Worm (Caenorhabditis elegans): ENCODE measurements around the gene sre-11.

The sre-11 gene

ce11 chrV:7653567-7653966 lies 30.2 kb downstream of the sre-11 start, which contains the start of gene srh-200:
TSS of gene srh-200 (minus strand) at chrV:7653667.
- TF ChIP-seq nhr-12 (tag; optimal IDR thresholded peaks at IDR 0.05): no peak
- no peak for TF ChIP-seq ceh-9 (tag; optimal IDR thresholded peaks at IDR 0.05)
- no peak for TF ChIP-seq nhr-23 (tag; optimal IDR thresholded peaks at IDR 0.05)
- no peak for TF ChIP-seq lsy-12 (tag; optimal IDR thresholded peaks at IDR 0.05)
- no peak for TF ChIP-seq aly-2 (tag; optimal IDR thresholded peaks at IDR 0.05)
- TF ChIP-seq fos-1 (tag; optimal IDR thresholded peaks at IDR 0.05): no peak
- TF ChIP-seq ztf-11 (tag; optimal IDR thresholded peaks at IDR 0.05): no peak
- no peak for TF ChIP-seq pha-4 (tag; optimal IDR thresholded peaks at IDR 0.05)
- TF ChIP-seq nhr-11 (tag; optimal IDR thresholded peaks at IDR 0.05): no peak
- no peak for TF ChIP-seq ceh-82 (tag; optimal IDR thresholded peaks at IDR 0.05)
- TF ChIP-seq R02D3.7 (tag; optimal IDR thresholded peaks at IDR 0.05): no peak
- no peak for TF ChIP-seq fkh-2 (tag; optimal IDR thresholded peaks at IDR 0.05)
- no peak for TF ChIP-seq pqm-1 (tag; optimal IDR thresholded peaks at IDR 0.05)
- TF ChIP-seq ZK546.5 (tag; optimal IDR thresholded peaks at IDR 0.05): no peak

- TF ChIP-seq fkh-10 (GFP tag; optimal IDR thresholded peaks at IDR 0.05) (no peak), ceh-82 (tag; optimal IDR thresholded peaks at IDR 0.05) (no peak), lsy-12 (tag; optimal IDR thresholded peaks at IDR 0.05) (no peak), nhr-11 (tag; optimal IDR thresholded peaks at IDR 0.05) (no peak), sea-2 (GFP tag; optimal IDR thresholded peaks at IDR 0.05) (no peak), jun-1 (tag; optimal IDR thresholded peaks at IDR 0.05) (no peak), aly-2 (tag; optimal IDR thresholded peaks at IDR 0.05) (no peak), ceh-16 (tag; optimal IDR thresholded peaks at IDR 0.05) (no peak), zag-1 (tag; optimal IDR thresholded peaks at IDR 0.05) (no peak), nhr-237 (tag; optimal IDR thresholded peaks at IDR 0.05) (no peak), nhr-67 (tag; optimal IDR thresholded peaks at IDR 0.05) (no peak), elt-2 (tag; optimal IDR thresholded peaks at IDR 0.05) (no peak), fos-1 (tag; optimal IDR thresholded peaks at IDR 0.05) (no peak)
Observed at ce11 chrV:7651757-7652156, 32.0 kb downstream of the sre-11 start, which contains the start of gene srh-234. TSS of gene srh-234 (minus strand) at chrV:7651857.

- no peak for TF ChIP-seq ceh-82 (tag; optimal IDR thresholded peaks at IDR 0.05)
- TF ChIP-seq daf-12 (tag; optimal IDR thresholded peaks at IDR 0.05): no peak
- no peak for TF ChIP-seq mml-1 (tag; optimal IDR thresholded peaks at IDR 0.05)
- no peak for TF ChIP-seq skn-1 (tag; optimal IDR thresholded peaks at IDR 0.05)
- TF ChIP-seq nhr-11 (tag; optimal IDR thresholded peaks at IDR 0.05): no peak
- TF ChIP-seq ztf-11 (tag; optimal IDR thresholded peaks at IDR 0.05): no peak
- TF ChIP-seq nhr-43 (tag; optimal IDR thresholded peaks at IDR 0.05; ENCODE audit: poor library complexity, severe bottlenecking): no peak
- TF ChIP-seq elt-3 (tag; optimal IDR thresholded peaks at IDR 0.05): no peak
- TF ChIP-seq ztf-4 (tag; optimal IDR thresholded peaks at IDR 0.05): no peak
- no peak for TF ChIP-seq ceh-9 (tag; optimal IDR thresholded peaks at IDR 0.05)
- TF ChIP-seq pqm-1 (tag; optimal IDR thresholded peaks at IDR 0.05): no peak
- TF ChIP-seq fkh-2 (tag; optimal IDR thresholded peaks at IDR 0.05): no peak
Observed at ce11 chrV:7649963-7650362, 33.8 kb downstream of the sre-11 start.

ce11 chrV:7647147-7647546 lies 36.6 kb downstream of the sre-11 start:
- no peak for TF ChIP-seq nhr-12 (tag; optimal IDR thresholded peaks at IDR 0.05)
- no peak for TF ChIP-seq mml-1 (tag; optimal IDR thresholded peaks at IDR 0.05)
- no peak for TF ChIP-seq hmg-11 (tag; optimal IDR thresholded peaks at IDR 0.05)
- no peak for TF ChIP-seq ceh-9 (tag; optimal IDR thresholded peaks at IDR 0.05)
- no peak for TF ChIP-seq sea-2 (GFP tag; optimal IDR thresholded peaks at IDR 0.05)
- TF ChIP-seq pqm-1 (tag; optimal IDR thresholded peaks at IDR 0.05): no peak
- TF ChIP-seq mdl-1 (tag; optimal IDR thresholded peaks at IDR 0.05): no peak
- TF ChIP-seq snpc-4 (tag; optimal IDR thresholded peaks at IDR 0.05): no peak
- no peak for TF ChIP-seq tbx-2 (tag; optimal IDR thresholded peaks at IDR 0.05)
- no peak for TF ChIP-seq nhr-11 (tag; optimal IDR thresholded peaks at IDR 0.05)
- TF ChIP-seq ceh-28 (tag; optimal IDR thresholded peaks at IDR 0.05): no peak
- TF ChIP-seq ztf-11 (tag; optimal IDR thresholded peaks at IDR 0.05): no peak
- TF ChIP-seq elt-1 (tag; optimal IDR thresholded peaks at IDR 0.05): no peak
- TF ChIP-seq skn-1 (tag; optimal IDR thresholded peaks at IDR 0.05): no peak
- no peak for TF ChIP-seq R02D3.7 (tag; optimal IDR thresholded peaks at IDR 0.05)
- no peak for TF ChIP-seq lsy-12 (tag; optimal IDR thresholded peaks at IDR 0.05)
- no peak for TF ChIP-seq lin-15B (tag; optimal IDR thresholded peaks at IDR 0.05)
- no peak for TF ChIP-seq fos-1 (tag; optimal IDR thresholded peaks at IDR 0.05)
- TF ChIP-seq nhr-76 (tag; optimal IDR thresholded peaks at IDR 0.05): no peak

Data from whole organism, L3 larva.